Worm (Caenorhabditis elegans) whole organism, L1 larva: ENCODE results near the gene srt-30.

Source experiments
- C16A3.4 ChIP-seq: fragments of 150-350 bp; optimal IDR thresholded peaks from 2 replicates; lab custom pipeline; 2014; ENCODE audit warnings: missing biosample characterization, missing genetic modification characterization
- C34B4.2 ChIP-seq: sonication (generic microtip); optimal IDR thresholded peaks from 2 replicates; lab custom pipeline; 2017; ENCODE audit warnings: mild to moderate bottlenecking, missing genetic modification characterization, missing compliant biosample characterization
- F16B12.6 ChIP-seq: fragments of 150-350 bp; optimal IDR thresholded peaks from 2 replicates; lab custom pipeline; 2014; ENCODE audit warnings: missing biosample characterization, missing genetic modification characterization
- blmp-1 ChIP-seq: fragments of 150-350 bp; optimal IDR thresholded peaks from 2 replicates; lab custom pipeline; 2014; ENCODE audit warnings: missing biosample characterization, missing genetic modification characterization
- ceh-82 ChIP-seq, 3 experiments: fragments of 150-350 bp in 1 of 3; sonication (generic microtip) in 2 of 3; optimal IDR thresholded peaks; 2 replicates each; lab custom pipeline; 2014 to 2017; ENCODE audit warnings: missing biosample characterization in 3 of 3, missing genetic modification characterization in 3 of 3
- efl-1 ChIP-seq, 4 experiments: fragments of 150-350 bp; optimal IDR thresholded peaks in 3 of 4; peaks in 1 of 4; 1 replicate in 1 of 4; 2 replicates in 3 of 4; lab custom pipeline; 2014; ENCODE audit warnings: missing biosample characterization in 2 of 4, missing genetic modification characterization in 2 of 4, missing genetic modification reagents in 2 of 4
- elt-2 ChIP-seq: sonication (generic microtip); optimal IDR thresholded peaks from 2 replicates; lab custom pipeline; 2016; ENCODE audit warnings: missing genetic modification characterization, mild to moderate bottlenecking, inconsistent platforms, missing compliant biosample characterization, missing genetic modification reagents
- elt-3 ChIP-seq, 6 experiments: fragments of 150-350 bp in 1 of 6; sonication (generic microtip); optimal IDR thresholded peaks; 2 replicates each; lab custom pipeline; 2017 to 2018; ENCODE audit warnings: missing biosample characterization in 6 of 6, missing genetic modification characterization in 6 of 6, inconsistent platforms in 1 of 6
- ets-5 ChIP-seq: fragments of 200-800 bp; sonication (Bioruptor generic); IDR thresholded peaks from 2 replicates; pipeline ENCODE4 v1.3.6; 2022; ENCODE audit warnings: missing genetic modification characterization, missing compliant biosample characterization
- fkh-10 ChIP-seq: sonication (generic microtip); optimal IDR thresholded peaks from 2 replicates; lab custom pipeline; 2017; ENCODE audit warnings: missing biosample characterization, missing genetic modification reagents, missing genetic modification characterization
- fkh-8 ChIP-seq: sonication (generic microtip); optimal IDR thresholded peaks from 2 replicates; lab custom pipeline; 2016; ENCODE audit warnings: mild to moderate bottlenecking, missing genetic modification characterization, missing compliant biosample characterization
- fos-1 ChIP-seq: fragments of 150-350 bp; optimal IDR thresholded peaks from 2 replicates; lab custom pipeline; 2014; ENCODE audit warnings: missing biosample characterization, missing genetic modification characterization
- hpl-2 ChIP-seq: fragments of 150-350 bp; optimal IDR thresholded peaks from 2 replicates; lab custom pipeline; 2014; ENCODE audit warnings: missing biosample characterization, missing genetic modification reagents, missing genetic modification characterization
- jun-1 ChIP-seq: fragments of 150-350 bp; optimal IDR thresholded peaks from 2 replicates; lab custom pipeline; 2014; ENCODE audit warnings: missing biosample characterization, missing genetic modification reagents, missing genetic modification characterization
- lin-14 ChIP-seq: fragments of 200-800 bp; sonication (Bioruptor generic); optimal IDR thresholded peaks from 2 replicates; lab custom pipeline; 2018; ENCODE audit warnings: mild to moderate bottlenecking, missing genetic modification characterization, moderate library complexity, missing compliant biosample characterization
- lin-15B ChIP-seq: fragments of 150-350 bp; sonication (generic microtip); optimal IDR thresholded peaks from 3 replicates; lab custom pipeline; 2014; ENCODE audit warnings: missing biosample characterization, missing genetic modification characterization
- lin-35 ChIP-seq, 2 experiments: fragments of 150-350 bp; optimal IDR thresholded peaks; 2 replicates each; lab custom pipeline; 2014; ENCODE audit warnings: missing biosample characterization in 2 of 2, missing genetic modification characterization in 2 of 2, missing genetic modification reagents in 2 of 2
- mab-9 ChIP-seq: fragments of 200-800 bp; sonication (Bioruptor generic); IDR thresholded peaks from 2 replicates; pipeline ENCODE4 v1.3.6; 2022; ENCODE audit warnings: missing genetic modification reagents, missing genetic modification characterization, missing compliant biosample characterization
- mdl-1 ChIP-seq, 2 experiments: fragments of 150-350 bp; optimal IDR thresholded peaks; 2 replicates each; lab custom pipeline; 2014 to 2017; ENCODE audit warnings: missing biosample characterization in 2 of 2, missing genetic modification characterization in 2 of 2, inconsistent platforms in 1 of 2
- mep-1 ChIP-seq: fragments of 150-350 bp; optimal IDR thresholded peaks from 2 replicates; lab custom pipeline; 2014; ENCODE audit warnings: missing biosample characterization, missing genetic modification characterization
- nhr-19 ChIP-seq: fragments of 200-800 bp; sonication (Bioruptor generic); conservative IDR thresholded peaks from 2 replicates; pipeline ENCODE4 v1.3.6; 2022; ENCODE audit warnings: missing genetic modification characterization, missing compliant biosample characterization
- nhr-20 ChIP-seq: sonication (generic microtip); optimal IDR thresholded peaks from 2 replicates; lab custom pipeline; 2016; ENCODE audit warnings: mild to moderate bottlenecking, missing genetic modification characterization, missing compliant biosample characterization
- nhr-47 ChIP-seq: sonication (generic microtip); optimal IDR thresholded peaks from 2 replicates; lab custom pipeline; 2016; ENCODE audit warnings: mild to moderate bottlenecking, missing genetic modification characterization, moderate library complexity, missing compliant biosample characterization
- nhr-71 ChIP-seq: sonication (generic microtip); optimal IDR thresholded peaks from 2 replicates; lab custom pipeline; 2016; ENCODE audit warnings: mild to moderate bottlenecking, missing genetic modification characterization, moderate library complexity, missing compliant biosample characterization
- nhr-76 ChIP-seq: sonication (generic microtip); optimal IDR thresholded peaks from 2 replicates; lab custom pipeline; 2017; ENCODE audit warnings: missing biosample characterization, missing genetic modification characterization
- nhr-85 ChIP-seq: sonication (generic microtip); peaks from one replicate; lab custom pipeline; 2016; ENCODE audit warnings: missing genetic modification characterization, inconsistent platforms, missing compliant biosample characterization
- nhr-90 ChIP-seq: sonication (generic microtip); optimal IDR thresholded peaks from 2 replicates; lab custom pipeline; 2016; ENCODE audit warnings: mild to moderate bottlenecking, missing genetic modification characterization, missing compliant biosample characterization; ENCODE audit not compliant: poor library complexity
- pax-3 ChIP-seq: fragments of 200-800 bp; sonication (Bioruptor generic); optimal IDR thresholded peaks from 2 replicates; lab custom pipeline; 2018; ENCODE audit warnings: mild to moderate bottlenecking, missing genetic modification characterization, moderate library complexity, missing compliant biosample characterization
- snu-23 ChIP-seq: sonication (generic microtip); optimal IDR thresholded peaks from 2 replicates; lab custom pipeline; 2016; ENCODE audit warnings: missing genetic modification characterization, missing compliant biosample characterization
- tlp-1 ChIP-seq: fragments of 150-350 bp; optimal IDR thresholded peaks from 2 replicates; lab custom pipeline; 2014; ENCODE audit warnings: missing biosample characterization, missing genetic modification characterization
- unc-98 ChIP-seq: fragments of 200-800 bp; sonication (Bioruptor generic); IDR thresholded peaks from 2 replicates; pipeline ENCODE4 v1.3.6; 2022; ENCODE audit warnings: missing genetic modification characterization, missing compliant biosample characterization
- ztf-11 ChIP-seq, 2 experiments: sonication (generic microtip); optimal IDR thresholded peaks; 2 replicates each; lab custom pipeline; 2016 to 2017; ENCODE audit warnings: missing genetic modification characterization in 2 of 2, missing biosample characterization in 1 of 2, missing compliant biosample characterization in 1 of 2

The srt-30 gene

DNA sequence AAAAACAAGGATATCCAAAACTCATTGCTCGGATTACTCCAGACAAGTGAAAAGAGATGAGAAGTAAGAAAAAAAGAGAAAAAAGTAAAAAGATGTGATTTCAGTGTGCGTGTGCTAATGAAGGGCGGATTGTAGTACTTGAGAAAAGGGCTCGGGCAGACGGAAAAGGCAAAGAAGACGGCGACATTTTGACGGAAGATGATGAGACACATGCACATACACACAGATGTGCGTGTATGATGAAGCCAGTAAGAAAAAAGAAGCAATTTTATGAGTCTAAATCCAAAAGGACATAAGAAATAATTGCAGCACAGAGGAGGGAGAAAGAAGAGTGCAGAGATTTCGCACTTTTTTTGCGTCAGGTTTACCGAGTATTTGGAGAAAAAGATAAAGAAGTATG lies 11.7 kb downstream of the srt-30 start:
- peak; percentile 32 for TF ChIP-seq fkh-8
- peak; percentile 56 for TF ChIP-seq lin-14 (GFP tag; lab: Kevin White, UChicago)
- peak; percentile 79 for TF ChIP-seq fkh-10 (GFP tag; lab: Kevin White, UChicago)
- TF ChIP-seq nhr-19 (GFP tag; lab: Robert Waterston, UW), result no peak
- TF ChIP-seq efl-1 (optimal IDR thresholded peaks at IDR 0.05; lab: Kevin White, UChicago), result no peak
- peak in 1 of 2 experiments; percentile 64 for TF ChIP-seq efl-1 (GFP tag; optimal IDR thresholded peaks at IDR 0.05 in 1 of 2; lab: Kevin White, UChicago)
- TF ChIP-seq pax-3 (tag; lab: Kevin White, UChicago), result peak; percentile 1

DNA sequence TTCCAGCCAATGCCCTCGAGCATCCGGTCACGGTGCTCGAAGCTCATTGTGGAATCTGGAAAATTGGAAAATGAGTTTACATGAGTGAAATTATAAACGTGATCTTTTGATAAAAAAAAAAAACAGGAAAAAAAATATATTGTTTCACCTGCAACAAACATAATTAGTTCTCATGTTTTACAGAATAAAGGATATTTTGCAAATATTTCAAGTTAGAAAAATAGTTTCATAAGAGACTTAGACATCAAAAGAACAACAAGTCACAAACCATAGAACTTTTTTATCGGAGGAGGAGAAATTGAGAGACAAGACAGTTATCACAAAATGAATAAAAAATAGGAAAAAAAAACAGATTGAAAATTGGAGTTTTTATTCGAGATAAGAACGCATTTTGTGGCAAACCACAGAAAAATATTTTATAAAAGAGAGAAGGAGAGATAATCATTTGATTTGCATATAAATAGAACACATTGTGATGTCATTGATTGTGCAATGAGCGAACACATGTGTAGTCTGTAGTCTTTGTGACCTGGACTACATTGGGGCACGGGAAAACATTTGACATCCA lies 16.0 kb downstream of the srt-30 start, which contains the start of gene R08F11.1:
Gene R08F11.1 (minus strand): TSS at position 51 of the 568 bp plus-strand sequence.
- no peak for TF ChIP-seq nhr-90 (tag; lab: Kevin White, UChicago)
- peak; percentile 62 for TF ChIP-seq elt-2 (tag; lab: Kevin White, UChicago)

- TF ChIP-seq ceh-82 (tag; optimal IDR thresholded peaks at IDR 0.05; lab: Kevin White, UChicago), result no peak
- TF ChIP-seq C16A3.4, result no peak
- no peak for TF ChIP-seq fos-1 (tag; lab: Kevin White, UChicago)
- no peak for TF ChIP-seq unc-98 (GFP tag; lab: Robert Waterston, UW)
- TF ChIP-seq nhr-71, result no peak
- TF ChIP-seq nhr-20 (tag; lab: Kevin White, UChicago), result peak; percentile 33
- TF ChIP-seq lin-14 (GFP tag; lab: Kevin White, UChicago), result peak; percentile 51
- TF ChIP-seq mdl-1 (tag; optimal IDR thresholded peaks at IDR 0.05; lab: Kevin White, UChicago), result peak in 1 of 2 experiments; percentile 28
- no peak for TF ChIP-seq ets-5
- no peak for TF ChIP-seq jun-1 (tag; lab: Kevin White, UChicago)
- no peak for TF ChIP-seq F16B12.6 (tag; lab: Kevin White, UChicago)
- TF ChIP-seq elt-3 (tag; optimal IDR thresholded peaks at IDR 0.05; lab: Kevin White, UChicago), result peak in 1 of 6 experiments; percentile 12
- TF ChIP-seq blmp-1 (tag; lab: Kevin White, UChicago), result peak; percentile 43
- TF ChIP-seq tlp-1 (tag; lab: Kevin White, UChicago), result no peak
- TF ChIP-seq pax-3 (tag; lab: Kevin White, UChicago), result no peak
- peak; percentile 69 for TF ChIP-seq nhr-85 (tag; lab: Kevin White, UChicago)
- no peak for TF ChIP-seq lin-15B (tag; lab: Kevin White, UChicago)
- TF ChIP-seq C34B4.2 (tag; lab: Kevin White, UChicago), result no peak
- no peak for TF ChIP-seq efl-1 (optimal IDR thresholded peaks at IDR 0.05; lab: Kevin White, UChicago)
- peak in 1 of 2 experiments; percentile 87 for TF ChIP-seq efl-1 (GFP tag; optimal IDR thresholded peaks at IDR 0.05 in 1 of 2; lab: Kevin White, UChicago)
- no peak for TF ChIP-seq ztf-11 (tag; optimal IDR thresholded peaks at IDR 0.05; lab: Kevin White, UChicago)
- no peak for TF ChIP-seq mep-1
- no peak for TF ChIP-seq mab-9
- no peak for TF ChIP-seq nhr-76 (tag; lab: Kevin White, UChicago)
- peak; percentile 32 for TF ChIP-seq snu-23 (GFP tag; lab: Kevin White, UChicago)
- no peak for TF ChIP-seq nhr-47 (tag; lab: Kevin White, UChicago)
- peak in 1 of 2 experiments; percentile 37 for TF ChIP-seq lin-35 (GFP tag; optimal IDR thresholded peaks at IDR 0.05; lab: Kevin White, UChicago)
- TF ChIP-seq elt-2 (tag; lab: Kevin White, UChicago), result peak; percentile 61
- TF ChIP-seq, all 84 proteins: peak for 10
Measured at ce11 chrV:3776946-3777345, 23.3 kb downstream of the srt-30 start.

- TF ChIP-seq lin-14 (GFP tag; lab: Kevin White, UChicago) (no peak), mdl-1 (tag; optimal IDR thresholded peaks at IDR 0.05; lab: Kevin White, UChicago) (no peak), hpl-2 (GFP tag; lab: Kevin White, UChicago) (no peak)
Measured at ce11 chrV:3776086-3776589, 24.1 kb downstream of the srt-30 start, which contains the start of gene cysl-3. TSS of gene cysl-3 (minus strand) at chrV:3776136.
